ENCODE assay signal across 4 fruit fly cellular contexts in genomic region chr3L:12037449-12038163, dm6.
TF ChIP-seq lines count a peak whose summit lies in the region.

No protein-coding gene starts in this region.

- TF ChIP-seq CTCF in whole organism, embryonic (GFP tag; optimal IDR thresholded peaks at IDR 0.05; lab: Kevin White, UChicago): no peak

TF ChIP-seq in whole organism, embryonic, 481 proteins besides CTCF, POLR2A, EP300 and RAD21 (continues in another document):
- TF ChIP-seq onecut (GFP tag; IDR thresholded peaks at IDR 0.05; lab: Robert Waterston, UW) (peak; percentile 49), pan (optimal IDR thresholded peaks at IDR 0.05; lab: Kevin White, UChicago) (no peak), pan (GFP tag; optimal IDR thresholded peaks at IDR 0.05 in 1 of 2, IDR thresholded peaks at IDR 0.05 in 1 of 2) (peak in 1 of 2 experiments; percentile 43), Xrp1 (GFP tag; IDR thresholded peaks at IDR 0.05; lab: Robert Waterston, UW) (peak; percentile 85), exex (tag; optimal IDR thresholded peaks at IDR 0.05; lab: Kevin White, UChicago) (no peak), Dip2 (GFP tag; IDR thresholded peaks at IDR 0.05; lab: Robert Waterston, UW) (no peak), CG1602 (GFP tag; optimal IDR thresholded peaks at IDR 0.05; lab: Kevin White, UChicago) (no peak), chif (GFP tag; optimal IDR thresholded peaks at IDR 0.05; lab: Kevin White, UChicago) (peak; percentile 18 to 46), NK7.1 (GFP tag; optimal IDR thresholded peaks at IDR 0.05; lab: Kevin White, UChicago) (no peak), hth (optimal IDR thresholded peaks at IDR 0.05; lab: Kevin White, UChicago) (no peak), CG17328 (GFP tag; IDR thresholded peaks at IDR 0.05; lab: Robert Waterston, UW) (peak; percentile 31; the same call in 1 of the 2 replicates), CG6254 (GFP tag; optimal IDR thresholded peaks at IDR 0.05; lab: Kevin White, UChicago) (peak; percentile 86), phol (tag; optimal IDR thresholded peaks at IDR 0.05; lab: Kevin White, UChicago) (peak; percentile 73), nerfin-1 (tag; optimal IDR thresholded peaks at IDR 0.05; lab: Kevin White, UChicago) (no peak), emc (GFP tag; optimal IDR thresholded peaks at IDR 0.05; lab: Kevin White, UChicago) (no peak), Doc2 (GFP tag; IDR thresholded peaks at IDR 0.05; lab: Robert Waterston, UW) (no peak), CG3838 (GFP tag; optimal IDR thresholded peaks at IDR 0.05; lab: Kevin White, UChicago) (no peak), CG18011 (GFP tag; optimal IDR thresholded peaks at IDR 0.05; lab: Kevin White, UChicago) (no peak), scrt (GFP tag; optimal IDR thresholded peaks at IDR 0.05; lab: Kevin White, UChicago) (no peak), Dfd (GFP tag; optimal IDR thresholded peaks at IDR 0.05; lab: Kevin White, UChicago) (no peak), CG15073 (GFP tag; optimal IDR thresholded peaks at IDR 0.05; lab: Kevin White, UChicago) (no peak), CG11695 (GFP tag; IDR thresholded peaks at IDR 0.05; lab: Robert Waterston, UW) (peak; percentile 66)

TF ChIP-seq in whole organism, prepupa, 60 proteins besides CTCF, POLR2A, EP300 and RAD21 (continues in another document):
- TF ChIP-seq CG11902 (GFP tag; optimal IDR thresholded peaks at IDR 0.05; lab: Kevin White, UChicago) (no peak), Lpt (GFP tag; optimal IDR thresholded peaks at IDR 0.05; lab: Kevin White, UChicago) (no peak), dsx (GFP tag; optimal IDR thresholded peaks at IDR 0.05; lab: Kevin White, UChicago; ENCODE audit: poor library complexity, severe bottlenecking) (peak; percentile 43), CG8119 (GFP tag; IDR thresholded peaks at IDR 0.05; lab: Robert Waterston, UW) (peak; percentile 38; the same call in 2 of the 3 replicates), eg (GFP tag; IDR thresholded peaks at IDR 0.05; lab: Robert Waterston, UW) (peak; percentile 49; the same call in 2 of the 3 replicates), Eip75B (GFP tag; optimal IDR thresholded peaks at IDR 0.05; lab: Kevin White, UChicago) (no peak), CG11762 (GFP tag; optimal IDR thresholded peaks at IDR 0.05; lab: Kevin White, UChicago; ENCODE audit: insufficient read depth) (peak; percentile 3), CG16779 (tag; optimal IDR thresholded peaks at IDR 0.05; lab: Kevin White, UChicago) (no peak), Smox (GFP tag; optimal IDR thresholded peaks at IDR 0.05; lab: Kevin White, UChicago) (no peak), CG10669 (GFP tag; optimal IDR thresholded peaks at IDR 0.05; lab: Kevin White, UChicago) (peak; percentile 70), vri (GFP tag; optimal IDR thresholded peaks at IDR 0.05; lab: Kevin White, UChicago) (no peak), Hr38 (GFP tag; optimal IDR thresholded peaks at IDR 0.05; lab: Kevin White, UChicago) (no peak), ss (GFP tag; optimal IDR thresholded peaks at IDR 0.05; lab: Kevin White, UChicago) (peak in 1 of 2 experiments; percentile 29), CG34406 (GFP tag; optimal IDR thresholded peaks at IDR 0.05; lab: Kevin White, UChicago) (no peak), Hr39 (GFP tag; optimal IDR thresholded peaks at IDR 0.05; lab: Kevin White, UChicago) (no peak), Sox14 (GFP tag; optimal IDR thresholded peaks at IDR 0.05; lab: Kevin White, UChicago) (peak; percentile 27), CG11294 (GFP tag; IDR thresholded peaks at IDR 0.05; lab: Robert Waterston, UW) (no peak), Blimp-1 (GFP tag; optimal IDR thresholded peaks at IDR 0.05; lab: Kevin White, UChicago) (no peak), CG9139 (GFP tag; optimal IDR thresholded peaks at IDR 0.05; lab: Kevin White, UChicago) (no peak), CG3032 (tag; optimal IDR thresholded peaks at IDR 0.05; lab: Kevin White, UChicago) (peak; percentile 49), esn (GFP tag; optimal IDR thresholded peaks at IDR 0.05; lab: Kevin White, UChicago) (no peak), acj6 (GFP tag; optimal IDR thresholded peaks at IDR 0.05; lab: Kevin White, UChicago) (no peak), CG4318 (GFP tag; optimal IDR thresholded peaks at IDR 0.05; lab: Kevin White, UChicago) (no peak), net (GFP tag; optimal IDR thresholded peaks at IDR 0.05; lab: Kevin White, UChicago) (peak; percentile 5)

TF ChIP-seq in whole organism, pupa, 21 proteins besides CTCF, POLR2A, EP300 and RAD21:
- TF ChIP-seq CG8301 (tag; optimal IDR thresholded peaks at IDR 0.05; lab: Kevin White, UChicago) (peak; percentile 51), CG34367 (tag; optimal IDR thresholded peaks at IDR 0.05; lab: Kevin White, UChicago) (no peak), CG8159 (tag; optimal IDR thresholded peaks at IDR 0.05; lab: Kevin White, UChicago) (peak; percentile 73), Snoo (tag; optimal IDR thresholded peaks at IDR 0.05; lab: Kevin White, UChicago) (no peak), EcR (GFP tag; optimal IDR thresholded peaks at IDR 0.05; lab: Kevin White, UChicago) (no peak), gl (tag; optimal IDR thresholded peaks at IDR 0.05; lab: Kevin White, UChicago) (peak; percentile 1), D1 (tag; optimal IDR thresholded peaks at IDR 0.05; lab: Kevin White, UChicago) (no peak), fd96Ca (GFP tag; IDR thresholded peaks at IDR 0.05; lab: Robert Waterston, UW) (no peak), Ets98B (GFP tag; IDR thresholded peaks at IDR 0.05; lab: Robert Waterston, UW) (no peak), Pif1B (GFP tag; optimal IDR thresholded peaks at IDR 0.05; lab: Kevin White, UChicago) (no peak), CG17806 (tag; optimal IDR thresholded peaks at IDR 0.05; lab: Kevin White, UChicago) (peak; percentile 68), Pif1A (GFP tag; optimal IDR thresholded peaks at IDR 0.05; lab: Kevin White, UChicago) (peak; percentile 32), CG10348 (GFP tag; IDR thresholded peaks at IDR 0.05; lab: Robert Waterston, UW) (no peak), CG4496 (GFP tag; IDR thresholded peaks at IDR 0.05; lab: Robert Waterston, UW) (peak; percentile 40; the same call in 1 of the 3 replicates), rn (GFP tag; IDR thresholded peaks at IDR 0.05; lab: Robert Waterston, UW) (no peak), CG14655 (GFP tag; optimal IDR thresholded peaks at IDR 0.05; lab: Kevin White, UChicago) (peak; percentile 78), CG32121 (GFP tag; IDR thresholded peaks at IDR 0.05; lab: Robert Waterston, UW) (no peak), CG12605 (GFP tag; IDR thresholded peaks at IDR 0.05; lab: Robert Waterston, UW) (no peak), CG13204 (GFP tag; optimal IDR thresholded peaks at IDR 0.05; lab: Kevin White, UChicago) (no peak), CG15710 (tag; optimal IDR thresholded peaks at IDR 0.05; lab: Kevin White, UChicago) (peak; percentile 29), CG9948 (tag; optimal IDR thresholded peaks at IDR 0.05; lab: Kevin White, UChicago) (peak; percentile 35)

TF ChIP-seq in whole organism, wandering third instar larva, 38 proteins besides CTCF, POLR2A, EP300 and RAD21:
- TF ChIP-seq dl (GFP tag; optimal IDR thresholded peaks at IDR 0.05; lab: Kevin White, UChicago; ENCODE audit: insufficient read depth in 1 of 2, partially characterized antibody in 2 of 2) (no peak), sv (GFP tag; optimal IDR thresholded peaks at IDR 0.05; lab: Kevin White, UChicago) (peak; percentile 14)
TF ChIP-seq in whole organism, wandering third instar larva: peak in this region for 1.

Comparison
In these comparisons a context has a peak if more than half of its experiments do, and no peak if none do; other contexts are left out.
1. Of the 7 proteins assayed by ChIP-seq in both whole organism, embryonic and whole organism, prepupa: peak only in whole organism, embryonic: Blimp-1 and Sox102F; only in whole organism, prepupa: none; in both: Gug; in neither: 4.